Fruit fly (Drosophila melanogaster) whole organism, adult: ENCODE results near the gene CstF50.

Experiments
- CG11617 ChIP-seq: fragments of 200-800 bp; sonication (Bioruptor generic); optimal IDR thresholded peaks from 2 replicates; lab custom pipeline; 2017; ENCODE audit warnings: mild to moderate bottlenecking, missing biosample characterization, missing genetic modification reagents, missing genetic modification characterization
- CG12768 ChIP-seq: fragments of 200-800 bp; sonication (Bioruptor generic); optimal IDR thresholded peaks from 2 replicates; lab custom pipeline; 2017; ENCODE audit warnings: missing biosample characterization, missing genetic modification characterization, mild to moderate bottlenecking, moderate library complexity, missing genetic modification reagents
- CG14711 ChIP-seq: fragments of 200-800 bp; sonication (Bioruptor generic); optimal IDR thresholded peaks from 2 replicates; lab custom pipeline; 2018; ENCODE audit warnings: missing biosample characterization, mild to moderate bottlenecking, missing genetic modification characterization, moderate library complexity
- CG1620 ChIP-seq: fragments of 200-800 bp; sonication (Bioruptor generic); optimal IDR thresholded peaks from 2 replicates; lab custom pipeline; 2016; ENCODE audit warnings: missing biosample characterization, missing genetic modification characterization
- CG33017 ChIP-seq: fragments of 200-800 bp; sonication (Bioruptor generic); optimal IDR thresholded peaks from 2 replicates; lab custom pipeline; 2018; ENCODE audit warnings: missing biosample characterization, mild to moderate bottlenecking, missing genetic modification characterization, moderate library complexity
- CG5204 ChIP-seq: fragments of 200-800 bp; sonication (Bioruptor generic); optimal IDR thresholded peaks from 2 replicates; lab custom pipeline; 2016; ENCODE audit warnings: missing biosample characterization, missing genetic modification characterization
- CG7045 ChIP-seq: fragments of 200-800 bp; sonication (Bioruptor generic); optimal IDR thresholded peaks from 2 replicates; lab custom pipeline; 2017; ENCODE audit warnings: missing biosample characterization, mild to moderate bottlenecking, missing genetic modification characterization
- CG7101 ChIP-seq: fragments of 200-800 bp; sonication (Bioruptor generic); optimal IDR thresholded peaks from 2 replicates; lab custom pipeline; 2018; ENCODE audit warnings: missing biosample characterization, mild to moderate bottlenecking, missing genetic modification characterization, moderate library complexity
- Clk ChIP-seq: fragments of 200-800 bp; sonication (Bioruptor generic); optimal IDR thresholded peaks from 2 replicates; lab custom pipeline; 2017; ENCODE audit warnings: missing biosample characterization, missing genetic modification characterization
- Crg-1 ChIP-seq: fragments of 200-800 bp; sonication (Bioruptor generic); optimal IDR thresholded peaks from 2 replicates; lab custom pipeline; 2016; ENCODE audit warnings: missing biosample characterization, missing genetic modification characterization
- Hr96 ChIP-seq: fragments of 200-800 bp; sonication (Bioruptor generic); optimal IDR thresholded peaks from 2 replicates; lab custom pipeline; 2016; ENCODE audit warnings: missing biosample characterization, missing genetic modification characterization
- Mnt ChIP-seq: fragments of 200-800 bp; sonication (Bioruptor generic); optimal IDR thresholded peaks from 2 replicates; lab custom pipeline; 2016; ENCODE audit warnings: missing biosample characterization, mild to moderate bottlenecking, missing genetic modification characterization
- bab1 ChIP-seq: fragments of 200-800 bp; sonication (Bioruptor generic); optimal IDR thresholded peaks from 3 replicates; lab custom pipeline; 2019; ENCODE audit warnings: missing biosample characterization, mild to moderate bottlenecking, missing genetic modification characterization, moderate library complexity
- cic ChIP-seq: fragments of 200-800 bp; sonication (Bioruptor generic); optimal IDR thresholded peaks from 2 replicates; lab custom pipeline; 2017; ENCODE audit warnings: missing biosample characterization, mild to moderate bottlenecking, missing genetic modification characterization, moderate library complexity
- cnc ChIP-seq, 2 experiments: fragments of >200 bp; optimal IDR thresholded peaks; 2 replicates each; lab custom pipeline; 2017
- kay ChIP-seq: fragments of 200-800 bp; sonication (Bioruptor generic); peaks from one replicate; lab custom pipeline; 2016; ENCODE audit warnings: missing biosample characterization, missing genetic modification characterization, borderline replicate concordance
- ovo ChIP-seq: fragments of 200-800 bp; sonication (Bioruptor generic); optimal IDR thresholded peaks from 2 replicates; lab custom pipeline; 2016; ENCODE audit warnings: missing biosample characterization, missing genetic modification characterization
- pad ChIP-seq: fragments of 200-800 bp; sonication (Bioruptor generic); optimal IDR thresholded peaks from 3 replicates; lab custom pipeline; 2017; ENCODE audit warnings: missing biosample characterization, missing genetic modification characterization, mild to moderate bottlenecking, moderate library complexity, missing genetic modification reagents
- tj ChIP-seq: fragments of 200-800 bp; sonication (Bioruptor generic); optimal IDR thresholded peaks from 3 replicates; lab custom pipeline; 2017; ENCODE audit warnings: missing biosample characterization, mild to moderate bottlenecking, missing genetic modification characterization, moderate library complexity
- toe ChIP-seq: fragments of 200-800 bp; sonication (Bioruptor generic); optimal IDR thresholded peaks from 2 replicates; lab custom pipeline; 2016; ENCODE audit warnings: missing biosample characterization, missing genetic modification characterization

CstF50 gene

dm6 chr3R:31709769-31710168 is 27.0 kb downstream of the CstF50 start:
- TF ChIP-seq CG7045 (GFP tag; lab: Kevin White, UChicago) (no peak), pad (GFP tag; lab: Kevin White, UChicago) (no peak), CG7101 (tag; lab: Kevin White, UChicago) (no peak), Crg-1 (GFP tag; lab: Kevin White, UChicago) (no peak), CG14711 (tag; lab: Kevin White, UChicago) (no peak), Hr96 (GFP tag; lab: Kevin White, UChicago) (no peak), CG11617 (GFP tag; lab: Kevin White, UChicago) (no peak), kay (GFP tag; lab: Kevin White, UChicago) (no peak), cic (GFP tag; lab: Kevin White, UChicago) (no peak), Clk (GFP tag; lab: Kevin White, UChicago) (no peak), ovo (GFP tag; lab: Kevin White, UChicago) (no peak), tj (no peak), CG5204 (GFP tag; lab: Kevin White, UChicago) (no peak), toe (GFP tag; lab: Kevin White, UChicago) (no peak), CG12768 (GFP tag; lab: Kevin White, UChicago) (no peak), bab1 (GFP tag; lab: Kevin White, UChicago) (no peak), cnc (optimal IDR thresholded peaks at IDR 0.05; lab: Kevin White, UChicago) (no peak), Mnt (no peak), CG33017 (tag; lab: Kevin White, UChicago) (no peak)

- no peak for TF ChIP-seq Crg-1 (GFP tag; lab: Kevin White, UChicago)
Measured at dm6 chr3R:31709142-31709541, 27.6 kb downstream of the CstF50 start.

DNA sequence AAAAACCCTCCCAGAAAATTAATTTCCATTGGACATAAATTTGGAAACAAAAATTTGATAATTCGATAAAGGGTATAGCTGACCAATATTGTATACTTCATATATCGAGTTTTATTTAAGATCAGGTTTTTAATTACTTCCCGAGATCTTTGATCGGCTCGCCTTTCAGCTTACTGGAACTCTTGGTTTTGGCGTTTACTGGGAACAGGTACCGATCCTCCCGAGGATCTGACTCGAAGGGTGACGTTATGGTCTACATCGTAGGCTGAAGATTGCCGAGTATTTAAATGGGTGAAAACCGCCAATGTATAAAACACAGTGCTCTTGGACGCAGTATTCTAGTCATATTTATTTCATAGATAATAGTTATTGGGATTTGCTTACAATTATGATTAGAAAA is 28.5 kb downstream of the CstF50 start, which contains the start of gene CG42693:
Gene CG42693 (minus strand): TSS at position 101 of the 400 bp plus-strand sequence.
- no peak for TF ChIP-seq CG14711 (tag; lab: Kevin White, UChicago)
- no peak for TF ChIP-seq Crg-1 (GFP tag; lab: Kevin White, UChicago)
- no peak for TF ChIP-seq Hr96 (GFP tag; lab: Kevin White, UChicago)
- no peak for TF ChIP-seq kay (GFP tag; lab: Kevin White, UChicago)
- no peak for TF ChIP-seq Mnt
- TF ChIP-seq tj, result no peak
- no peak for TF ChIP-seq CG5204 (GFP tag; lab: Kevin White, UChicago)
- no peak for TF ChIP-seq Clk (GFP tag; lab: Kevin White, UChicago)
- no peak for TF ChIP-seq CG1620 (GFP tag; lab: Kevin White, UChicago)
- TF ChIP-seq CG7045 (GFP tag; lab: Kevin White, UChicago), result no peak
- no peak for TF ChIP-seq CG11617 (GFP tag; lab: Kevin White, UChicago)
- no peak for TF ChIP-seq CG33017 (tag; lab: Kevin White, UChicago)
- TF ChIP-seq pad (GFP tag; lab: Kevin White, UChicago), result no peak
- TF ChIP-seq toe (GFP tag; lab: Kevin White, UChicago), result no peak
- TF ChIP-seq cnc (optimal IDR thresholded peaks at IDR 0.05; lab: Kevin White, UChicago), result no peak
- TF ChIP-seq cic (GFP tag; lab: Kevin White, UChicago), result no peak
- TF ChIP-seq CG7101 (tag; lab: Kevin White, UChicago), result no peak

- TF ChIP-seq CG7045 (GFP tag; lab: Kevin White, UChicago) (no peak), tj (no peak), CG33017 (tag; lab: Kevin White, UChicago) (no peak), Clk (GFP tag; lab: Kevin White, UChicago) (no peak), kay (GFP tag; lab: Kevin White, UChicago) (no peak), CG7101 (tag; lab: Kevin White, UChicago) (no peak), cnc (optimal IDR thresholded peaks at IDR 0.05; lab: Kevin White, UChicago) (no peak), cic (GFP tag; lab: Kevin White, UChicago) (no peak), CG12768 (GFP tag; lab: Kevin White, UChicago) (no peak)
Measured at dm6 chr3R:31706895-31707238, 29.9 kb downstream of the CstF50 start.

- no peak for TF ChIP-seq pad (GFP tag; lab: Kevin White, UChicago)
- no peak for TF ChIP-seq CG12768 (GFP tag; lab: Kevin White, UChicago)
- no peak for TF ChIP-seq CG11617 (GFP tag; lab: Kevin White, UChicago)
- no peak for TF ChIP-seq kay (GFP tag; lab: Kevin White, UChicago)
- no peak for TF ChIP-seq cic (GFP tag; lab: Kevin White, UChicago)
- TF ChIP-seq Crg-1 (GFP tag; lab: Kevin White, UChicago), result no peak
- no peak for TF ChIP-seq ovo (GFP tag; lab: Kevin White, UChicago)
- TF ChIP-seq Mnt, result no peak
- TF ChIP-seq CG33017 (tag; lab: Kevin White, UChicago), result no peak
- TF ChIP-seq CG7045 (GFP tag; lab: Kevin White, UChicago), result no peak
- TF ChIP-seq bab1 (GFP tag; lab: Kevin White, UChicago), result no peak
- no peak for TF ChIP-seq toe (GFP tag; lab: Kevin White, UChicago)
Measured at dm6 chr3R:31706142-31706894, 30.4 kb downstream of the CstF50 start.
